Comparison of ENCODE assay signal across 7 worm cellular contexts in genomic region chrV:11921689-11922517, ce11.
A peak's percentile ranks its signal among the peaks of the same experiment; 100 is the strongest.
TF ChIP-seq lines count a peak whose summit lies in the region.

No protein-coding gene starts in this region.

TF ChIP-seq in whole organism, L1 larva, 84 proteins besides CTCF, POLR2A, EP300 and RAD21 (continues in another document):
- TF ChIP-seq nhr-237 (tag; optimal IDR thresholded peaks at IDR 0.05; lab: Kevin White, UChicago) (no peak), C04F5.9 (tag; optimal IDR thresholded peaks at IDR 0.05; lab: Kevin White, UChicago) (no peak), unc-30 (tag; optimal IDR thresholded peaks at IDR 0.05; lab: Kevin White, UChicago) (no peak), elt-2 (tag; optimal IDR thresholded peaks at IDR 0.05; lab: Kevin White, UChicago) (peak; percentile 42), dsc-1 (tag; optimal IDR thresholded peaks at IDR 0.05; lab: Kevin White, UChicago) (no peak), zag-1 (tag; optimal IDR thresholded peaks at IDR 0.05; lab: Kevin White, UChicago) (no peak), lir-3 (tag; optimal IDR thresholded peaks at IDR 0.05; lab: Kevin White, UChicago; ENCODE audit: poor library complexity) (no peak), F16B12.6 (tag; optimal IDR thresholded peaks at IDR 0.05; lab: Kevin White, UChicago) (no peak), aha-1 (tag; optimal IDR thresholded peaks at IDR 0.05; lab: Kevin White, UChicago) (no peak), hlh-17 (GFP tag; optimal IDR thresholded peaks at IDR 0.05; lab: Kevin White, UChicago; ENCODE audit: borderline replicate concordance) (no peak), ets-5 (GFP tag; IDR thresholded peaks at IDR 0.05; lab: Robert Waterston, UW) (no peak), Y116A8C.19 (tag; optimal IDR thresholded peaks at IDR 0.05; lab: Kevin White, UChicago; ENCODE audit: borderline replicate concordance) (no peak), ces-1 (GFP tag; optimal IDR thresholded peaks at IDR 0.05; lab: Kevin White, UChicago) (no peak)

TF ChIP-seq in whole organism, L2 larva, 48 proteins besides CTCF, POLR2A, EP300 and RAD21 (continues in another document):
- TF ChIP-seq nhr-12 (tag; optimal IDR thresholded peaks at IDR 0.05; lab: Kevin White, UChicago) (no peak), ceh-82 (tag; optimal IDR thresholded peaks at IDR 0.05; lab: Kevin White, UChicago) (no peak), nhr-129 (tag; optimal IDR thresholded peaks at IDR 0.05; lab: Kevin White, UChicago) (peak; percentile 63), unc-39 (tag; optimal IDR thresholded peaks at IDR 0.05; lab: Kevin White, UChicago) (no peak), nhr-6 (tag; optimal IDR thresholded peaks at IDR 0.05; lab: Kevin White, UChicago) (no peak), lsy-2 (tag; optimal IDR thresholded peaks at IDR 0.05; lab: Kevin White, UChicago) (peak in 1 of 2 experiments; percentile 31), mbf-1 (tag; optimal IDR thresholded peaks at IDR 0.05; lab: Kevin White, UChicago) (no peak), nhr-21 (tag; optimal IDR thresholded peaks at IDR 0.05; lab: Kevin White, UChicago) (no peak), R02D3.7 (tag; optimal IDR thresholded peaks at IDR 0.05; lab: Kevin White, UChicago) (no peak), lin-13 (GFP tag; optimal IDR thresholded peaks at IDR 0.05; lab: Kevin White, UChicago) (no peak), sem-4 (tag; optimal IDR thresholded peaks at IDR 0.05; lab: Kevin White, UChicago) (no peak), F13H6.1 (tag; optimal IDR thresholded peaks at IDR 0.05; lab: Kevin White, UChicago) (peak; percentile 42), nhr-23 (tag; optimal IDR thresholded peaks at IDR 0.05; lab: Kevin White, UChicago) (no peak)

TF ChIP-seq in whole organism, L3 larva, 47 proteins besides CTCF, POLR2A, EP300 and RAD21 (continues in another document):
- no peak for TF ChIP-seq ztf-11 (tag; optimal IDR thresholded peaks at IDR 0.05; lab: Kevin White, UChicago)
- no peak for TF ChIP-seq daf-12 (tag; optimal IDR thresholded peaks at IDR 0.05; lab: Kevin White, UChicago)
- TF ChIP-seq elt-2 (tag; optimal IDR thresholded peaks at IDR 0.05; lab: Kevin White, UChicago): peak; percentile 59
- peak; percentile 61 for TF ChIP-seq ama-1 (optimal IDR thresholded peaks at IDR 0.05; lab: Kevin White, UChicago)
- peak; percentile 7 for TF ChIP-seq jun-1 (tag; optimal IDR thresholded peaks at IDR 0.05; lab: Kevin White, UChicago)
- peak; percentile 61 for TF ChIP-seq pha-4 (tag; optimal IDR thresholded peaks at IDR 0.05; lab: Kevin White, UChicago)
- no peak for TF ChIP-seq mdl-1 (tag; optimal IDR thresholded peaks at IDR 0.05; lab: Kevin White, UChicago)
- TF ChIP-seq ceh-28 (tag; optimal IDR thresholded peaks at IDR 0.05; lab: Kevin White, UChicago): peak; percentile 1
- no peak for TF ChIP-seq R02D3.7 (tag; optimal IDR thresholded peaks at IDR 0.05; lab: Kevin White, UChicago)
- peak; percentile 63 for TF ChIP-seq mml-1 (tag; optimal IDR thresholded peaks at IDR 0.05; lab: Kevin White, UChicago)
- peak; percentile 53 for TF ChIP-seq nhr-25 (tag; optimal IDR thresholded peaks at IDR 0.05; lab: Kevin White, UChicago)
- TF ChIP-seq pqm-1 (tag; optimal IDR thresholded peaks at IDR 0.05; lab: Kevin White, UChicago): peak; percentile 4
- no peak for TF ChIP-seq nhr-77 (tag; optimal IDR thresholded peaks at IDR 0.05; lab: Kevin White, UChicago)
- no peak for TF ChIP-seq tbx-2 (tag; optimal IDR thresholded peaks at IDR 0.05; lab: Kevin White, UChicago)

TF ChIP-seq in whole organism, L4 larva, 104 proteins besides CTCF, POLR2A, EP300 and RAD21 (continues in another document):
- TF ChIP-seq dve-1 (tag; optimal IDR thresholded peaks at IDR 0.05; lab: Kevin White, UChicago; ENCODE audit: insufficient read depth): peak; percentile 80
- TF ChIP-seq dmd-6 (GFP tag; IDR thresholded peaks at IDR 0.05; lab: Robert Waterston, UW): peak; percentile 51
- TF ChIP-seq hmg-1.1 (GFP tag; IDR thresholded peaks at IDR 0.05; lab: Robert Waterston, UW): no peak
- TF ChIP-seq nhr-77 (tag; optimal IDR thresholded peaks at IDR 0.05; lab: Kevin White, UChicago): peak; percentile 55
- peak; percentile 21 for TF ChIP-seq mep-1 (tag; optimal IDR thresholded peaks at IDR 0.05; lab: Kevin White, UChicago)
- TF ChIP-seq rbr-2 (tag; optimal IDR thresholded peaks at IDR 0.05; lab: Kevin White, UChicago): no peak
- TF ChIP-seq snpc-1.2 (GFP tag; IDR thresholded peaks at IDR 0.05; lab: Robert Waterston, UW): no peak
- no peak for TF ChIP-seq hif-1 (tag; optimal IDR thresholded peaks at IDR 0.05; lab: Kevin White, UChicago)
- TF ChIP-seq egl-43 (GFP tag; IDR thresholded peaks at IDR 0.05; lab: Robert Waterston, UW): no peak
- TF ChIP-seq mxl-3 (GFP tag; optimal IDR thresholded peaks at IDR 0.05; lab: Kevin White, UChicago): peak; percentile 37
- TF ChIP-seq dmd-9 (GFP tag; IDR thresholded peaks at IDR 0.05; lab: Robert Waterston, UW): no peak
- TF ChIP-seq nhr-6 (tag; optimal IDR thresholded peaks at IDR 0.05; lab: Kevin White, UChicago): no peak
- TF ChIP-seq R02D3.7 (tag; optimal IDR thresholded peaks at IDR 0.05; lab: Kevin White, UChicago): no peak
- no peak for TF ChIP-seq D1046.2 (GFP tag; IDR thresholded peaks at IDR 0.05; lab: Robert Waterston, UW)
- TF ChIP-seq T26A8.4 (GFP tag; IDR thresholded peaks at IDR 0.05; lab: Robert Waterston, UW): no peak

TF ChIP-seq in whole organism, late embryonic, 69 proteins besides CTCF, POLR2A, EP300 and RAD21:
- TF ChIP-seq dve-1 (tag; optimal IDR thresholded peaks at IDR 0.05; lab: Kevin White, UChicago) (no peak), hlh-13 (GFP tag; optimal IDR thresholded peaks at IDR 0.05; lab: Kevin White, UChicago) (no peak), ceh-31 (tag; optimal IDR thresholded peaks at IDR 0.05; lab: Kevin White, UChicago) (peak; percentile 45), ceh-48 (tag; optimal IDR thresholded peaks at IDR 0.05; lab: Kevin White, UChicago) (no peak), ceh-14 (tag; optimal IDR thresholded peaks at IDR 0.05; lab: Kevin White, UChicago) (no peak), rnt-1 (tag; optimal IDR thresholded peaks at IDR 0.05; lab: Kevin White, UChicago) (peak; percentile 4), ceh-18 (tag; optimal IDR thresholded peaks at IDR 0.05; lab: Kevin White, UChicago) (peak; percentile 23), ttx-3 (tag; optimal IDR thresholded peaks at IDR 0.05; lab: Kevin White, UChicago) (no peak), nfya-1 (tag; optimal IDR thresholded peaks at IDR 0.05; lab: Kevin White, UChicago) (peak; percentile 19), unc-55 (GFP tag; optimal IDR thresholded peaks at IDR 0.05; lab: Kevin White, UChicago) (peak; percentile 18)

TF ChIP-seq in whole organism, mixed stage, embryonic, 35 proteins besides CTCF, POLR2A, EP300 and RAD21:
- no peak for TF ChIP-seq bed-3 (GFP tag; optimal IDR thresholded peaks at IDR 0.05; lab: Kevin White, UChicago)
- no peak for TF ChIP-seq unc-39 (tag; optimal IDR thresholded peaks at IDR 0.05; lab: Kevin White, UChicago)
- no peak for TF ChIP-seq nhr-2 (tag; optimal IDR thresholded peaks at IDR 0.05; lab: Kevin White, UChicago)
- TF ChIP-seq unc-120 (tag; optimal IDR thresholded peaks at IDR 0.05; lab: Kevin White, UChicago; ENCODE audit: poor library complexity, severe bottlenecking): peak; percentile 79
- peak; percentile 60 for TF ChIP-seq hlh-1 (tag; optimal IDR thresholded peaks at IDR 0.05; lab: Kevin White, UChicago)
- TF ChIP-seq lin-32 (GFP tag; optimal IDR thresholded peaks at IDR 0.05; lab: Kevin White, UChicago): no peak
- no peak for TF ChIP-seq tbx-8 (GFP tag; optimal IDR thresholded peaks at IDR 0.05; lab: Kevin White, UChicago)
- no peak for TF ChIP-seq zip-8 (tag; optimal IDR thresholded peaks at IDR 0.05; lab: Kevin White, UChicago)
- TF ChIP-seq mep-1 (tag; optimal IDR thresholded peaks at IDR 0.05; lab: Kevin White, UChicago): no peak
- peak; percentile 5 for TF ChIP-seq unc-62 (GFP tag; optimal IDR thresholded peaks at IDR 0.05; lab: Kevin White, UChicago)

TF ChIP-seq in whole organism, young adult, 124 proteins besides CTCF, POLR2A, EP300 and RAD21 (continues in another document):
- TF ChIP-seq cebp-1 (GFP tag; IDR thresholded peaks at IDR 0.05; lab: Robert Waterston, UW): no peak
- TF ChIP-seq cebp-1 (tag; optimal IDR thresholded peaks at IDR 0.05; lab: Kevin White, UChicago): peak; percentile 36
- peak; percentile 93 for TF ChIP-seq madf-6 (GFP tag; IDR thresholded peaks at IDR 0.05; lab: Robert Waterston, UW)
- TF ChIP-seq nfya-2 (GFP tag; IDR thresholded peaks at IDR 0.05; lab: Robert Waterston, UW): no peak
- TF ChIP-seq snpc-1.1 (tag; optimal IDR thresholded peaks at IDR 0.05; lab: Kevin White, UChicago; ENCODE audit: insufficient read depth): no peak
- TF ChIP-seq hlh-12 (tag; optimal IDR thresholded peaks at IDR 0.05; lab: Kevin White, UChicago): no peak
- peak; percentile 48; the same call in 1 of the 2 replicates for TF ChIP-seq zfh-2 (GFP tag; conservative IDR thresholded peaks at IDR 0.05; lab: Robert Waterston, UW)
- 0 out of 2 replicates have a peak, but pooled peaks have one; percentile 21 for TF ChIP-seq F33H1.4 (GFP tag; IDR thresholded peaks at IDR 0.05; lab: Robert Waterston, UW)
- TF ChIP-seq dox-1 (GFP tag; IDR thresholded peaks at IDR 0.05; lab: Robert Waterston, UW): no peak
- TF ChIP-seq attf-3 (GFP tag; conservative IDR thresholded peaks at IDR 0.05; lab: Robert Waterston, UW): no peak
- TF ChIP-seq sdz-38 (tag; optimal IDR thresholded peaks at IDR 0.05; lab: Kevin White, UChicago): no peak
- TF ChIP-seq K11D2.4 (GFP tag; IDR thresholded peaks at IDR 0.05; lab: Robert Waterston, UW): 0 out of 2 replicates have a peak, but pooled peaks have one; percentile 48
- TF ChIP-seq somi-1 (GFP tag; optimal IDR thresholded peaks at IDR 0.05; lab: Kevin White, UChicago): peak; percentile 48
- TF ChIP-seq C17E4.6 (GFP tag; IDR thresholded peaks at IDR 0.05; lab: Robert Waterston, UW): no peak
- TF ChIP-seq hsf-1 (GFP tag; IDR thresholded peaks at IDR 0.05; lab: Robert Waterston, UW): 0 out of 2 replicates have a peak, but pooled peaks have one; percentile 30
- peak; percentile 43 for TF ChIP-seq chd-7 (tag; optimal IDR thresholded peaks at IDR 0.05; lab: Kevin White, UChicago)
- no peak for TF ChIP-seq ztf-26 (tag; optimal IDR thresholded peaks at IDR 0.05; lab: Kevin White, UChicago)
- no peak for TF ChIP-seq ceh-27 (GFP tag; optimal IDR thresholded peaks at IDR 0.05; lab: Kevin White, UChicago)
- peak; percentile 79 for TF ChIP-seq xnd-1 (tag; optimal IDR thresholded peaks at IDR 0.05; lab: Kevin White, UChicago)
- TF ChIP-seq ztf-25 (GFP tag; IDR thresholded peaks at IDR 0.05; lab: Robert Waterston, UW): 0 out of 2 replicates have a peak, but pooled peaks have one; percentile 27
- no peak for TF ChIP-seq F22D6.2 (tag; optimal IDR thresholded peaks at IDR 0.05; lab: Kevin White, UChicago)
- no peak for TF ChIP-seq akir-1 (GFP tag; optimal IDR thresholded peaks at IDR 0.05; lab: Kevin White, UChicago)
- peak; percentile 81 for TF ChIP-seq madf-8 (GFP tag; conservative IDR thresholded peaks at IDR 0.05; lab: Robert Waterston, UW)
- TF ChIP-seq F23B12.7 (tag; optimal IDR thresholded peaks at IDR 0.05; lab: Kevin White, UChicago; ENCODE audit: insufficient read depth): no peak
- no peak for TF ChIP-seq rcor-1 (GFP tag; IDR thresholded peaks at IDR 0.05; lab: Robert Waterston, UW)
- no peak for TF ChIP-seq hlh-26 (GFP tag; conservative IDR thresholded peaks at IDR 0.05; lab: Robert Waterston, UW)
